Worm (Caenorhabditis elegans): ENCODE measurements around the gene dsc-1.

dsc-1 gene

ce11 chrX:15040552-15041080 is 6.0 kb upstream of the dsc-1 start, which contains the start of gene C18B12.4 (continued):
- peak; percentile 76 for TF ChIP-seq nhr-48 (tag; optimal IDR thresholded peaks at IDR 0.05)
- no peak for TF ChIP-seq gei-8 (GFP tag; optimal IDR thresholded peaks at IDR 0.05)
- TF ChIP-seq nhr-77 (tag; optimal IDR thresholded peaks at IDR 0.05), result peak; percentile 94
- TF ChIP-seq ztf-7 (tag; optimal IDR thresholded peaks at IDR 0.05), result no peak
- peak; percentile 98 for TF ChIP-seq hlh-11 (tag; optimal IDR thresholded peaks at IDR 0.05)
- peak; percentile 95 for TF ChIP-seq nhr-11 (tag; optimal IDR thresholded peaks at IDR 0.05)
- no peak for TF ChIP-seq fos-1 (tag; optimal IDR thresholded peaks at IDR 0.05)
- TF ChIP-seq duxl-1 (tag; optimal IDR thresholded peaks at IDR 0.05; ENCODE audit: poor library complexity), result peak; percentile 41
- peak in 1 of 2 experiments; percentile 70 for TF ChIP-seq daf-16 (GFP tag; optimal IDR thresholded peaks at IDR 0.05)
- TF ChIP-seq daf-16 (tag; optimal IDR thresholded peaks at IDR 0.05), result peak; percentile 74
- peak; percentile 84 for TF ChIP-seq ceh-20 (GFP tag; IDR thresholded peaks at IDR 0.05)
- TF ChIP-seq aha-1 (tag), result peak; percentile 99
- TF ChIP-seq zag-1 (tag; optimal IDR thresholded peaks at IDR 0.05), result no peak
- peak; percentile 45 for TF ChIP-seq ceh-28 (tag; optimal IDR thresholded peaks at IDR 0.05)
- no peak for TF ChIP-seq ceh-62 (tag; optimal IDR thresholded peaks at IDR 0.05)
- no peak for TF ChIP-seq ceh-44 (GFP tag; IDR thresholded peaks at IDR 0.05)
- TF ChIP-seq daf-12 (tag; optimal IDR thresholded peaks at IDR 0.05), result no peak
- peak; percentile 93 for TF ChIP-seq lin-13 (GFP tag; optimal IDR thresholded peaks at IDR 0.05)
- peak; percentile 93 for TF ChIP-seq lin-38 (GFP tag; IDR thresholded peaks at IDR 0.05)
- no peak for TF ChIP-seq mdt-29 (GFP tag; IDR thresholded peaks at IDR 0.05)
- no peak for TF ChIP-seq dmd-8 (GFP tag; IDR thresholded peaks at IDR 0.05)
- TF ChIP-seq lsy-2 (tag; optimal IDR thresholded peaks at IDR 0.05), result peak; percentile 60 to 80
- TF ChIP-seq lin-29 (GFP tag; IDR thresholded peaks at IDR 0.05), result peak; percentile 56; the same call in 1 of the 2 replicates
- TF ChIP-seq zfp-3 (GFP tag; conservative IDR thresholded peaks at IDR 0.05), result 0 out of 2 replicates have a peak, but pooled peaks have one; percentile 36
- peak; percentile 90 for TF ChIP-seq dmd-6 (GFP tag; IDR thresholded peaks at IDR 0.05)
- TF ChIP-seq D1046.2 (GFP tag; IDR thresholded peaks at IDR 0.05), result no peak
- TF ChIP-seq mxl-2 (GFP tag; conservative IDR thresholded peaks at IDR 0.05), result no peak
- TF ChIP-seq hif-1 (tag; optimal IDR thresholded peaks at IDR 0.05), result peak in 1 of 2 experiments; percentile 82
- no peak for TF ChIP-seq sdz-12 (GFP tag; optimal IDR thresholded peaks at IDR 0.05)
- peak; percentile 77; the same call in 1 of the 2 replicates for TF ChIP-seq madf-9 (GFP tag; conservative IDR thresholded peaks at IDR 0.05)
- TF ChIP-seq mes-2 (tag; optimal IDR thresholded peaks at IDR 0.05; ENCODE audit: poor library complexity, severe bottlenecking), result peak; percentile 72
- no peak for TF ChIP-seq skn-1 (tag; optimal IDR thresholded peaks at IDR 0.05)

ce11 chrX:15039696-15040212 is 5.1 kb upstream of the dsc-1 start:
- TF ChIP-seq ZK546.5 (tag; optimal IDR thresholded peaks at IDR 0.05) (no peak), aha-1 (tag) (peak; percentile 91)

ce11 chrX:15039029-15039695 is 4.5 kb upstream of the dsc-1 start:
- TF ChIP-seq ztf-11 (tag; optimal IDR thresholded peaks at IDR 0.05) (no peak), T26A8.4 (GFP tag; IDR thresholded peaks at IDR 0.05) (0 out of 2 replicates have a peak, but pooled peaks have one; percentile 29), Y75B8A.6 (GFP tag; IDR thresholded peaks at IDR 0.05) (no peak), egl-43 (GFP tag; IDR thresholded peaks at IDR 0.05) (no peak), lir-3 (tag; optimal IDR thresholded peaks at IDR 0.05) (no peak), mxl-3 (GFP tag; optimal IDR thresholded peaks at IDR 0.05) (no peak), hlh-11 (tag; optimal IDR thresholded peaks at IDR 0.05) (peak; percentile 15), hlh-30 (tag; optimal IDR thresholded peaks at IDR 0.05; ENCODE audit: insufficient read depth) (peak; percentile 21), daf-16 (GFP tag; optimal IDR thresholded peaks at IDR 0.05) (peak in 1 of 2 experiments; percentile 72), daf-16 (tag; optimal IDR thresholded peaks at IDR 0.05) (no peak), ceh-28 (tag; optimal IDR thresholded peaks at IDR 0.05) (no peak), php-3 (GFP tag; IDR thresholded peaks at IDR 0.05) (no peak), lin-39 (tag; optimal IDR thresholded peaks at IDR 0.05) (no peak)

Measured in whole organism, L4 larva.